Worm (Caenorhabditis elegans) whole organism, midembryonic: ENCODE measurements around the gene F01G10.6.

Experiments
- cog-1 ChIP-seq: sonication (generic microtip); optimal IDR thresholded peaks from 2 replicates; lab custom pipeline; 2016; ENCODE audit warnings: missing genetic modification characterization, missing compliant biosample characterization
- klf-2 ChIP-seq: fragments of 200-800 bp; sonication (Bioruptor generic); conservative IDR thresholded peaks from 2 replicates; pipeline ENCODE4 v1.3.6; 2022; ENCODE audit warnings: missing genetic modification reagents, missing genetic modification characterization, missing compliant biosample characterization
- med-1 ChIP-seq: sonication (generic microtip); optimal IDR thresholded peaks from 2 replicates; lab custom pipeline; 2017; ENCODE audit warnings: missing genetic modification characterization, mild to moderate bottlenecking, missing compliant biosample characterization, antibody characterized with exemption, missing genetic modification reagents; ENCODE audit not compliant: insufficient read depth
- tab-1 ChIP-seq: fragments of 200-800 bp; sonication (Bioruptor generic); IDR thresholded peaks from 2 replicates; pipeline ENCODE4 v1.3.6; 2022; ENCODE audit warnings: missing genetic modification characterization, missing compliant biosample characterization
- ztf-23 ChIP-seq: fragments of 200-800 bp; sonication (Bioruptor generic); IDR thresholded peaks from 2 replicates; pipeline ENCODE4 v1.3.6; 2022; ENCODE audit warnings: missing genetic modification reagents, missing genetic modification characterization, missing compliant biosample characterization

- no peak for TF ChIP-seq ztf-23 (GFP tag; lab: Robert Waterston, UW)
- TF ChIP-seq klf-2, result no peak
- TF ChIP-seq med-1 (GFP tag; lab: Kevin White, UChicago), result no peak
- TF ChIP-seq cog-1, result no peak
- no peak for TF ChIP-seq tab-1 (GFP tag; lab: Robert Waterston, UW)
Observed at ce11 chrIV:10219208-10219607, 8.2 kb downstream of the F01G10.6 start, which contains the start of gene qns-1.
